Worm (Caenorhabditis elegans): ENCODE results near the gene C11E4.8.

The C11E4.8 gene

ce11 chrX:9620136-9620535, at the start of gene C11E4.8:
Gene C11E4.8 (plus strand): TSS chrX:9620436.
- no peak for TF ChIP-seq lsy-2 (tag; optimal IDR thresholded peaks at IDR 0.05)
- TF ChIP-seq irx-1 (tag; optimal IDR thresholded peaks at IDR 0.05) = no peak
- TF ChIP-seq lin-13 (GFP tag; optimal IDR thresholded peaks at IDR 0.05) = no peak
- TF ChIP-seq nhr-237 (tag; optimal IDR thresholded peaks at IDR 0.05) = no peak
- no peak for TF ChIP-seq dpl-1 (GFP tag; optimal IDR thresholded peaks at IDR 0.05)
- no peak for TF ChIP-seq ztf-11 (tag; optimal IDR thresholded peaks at IDR 0.05)
- TF ChIP-seq egl-13 (tag; optimal IDR thresholded peaks at IDR 0.05) = no peak
- no peak for TF ChIP-seq nhr-85 (tag)
- no peak for TF ChIP-seq efl-1 (optimal IDR thresholded peaks at IDR 0.05)
- TF ChIP-seq efl-1 (GFP tag; optimal IDR thresholded peaks at IDR 0.05 in 1 of 2) = no peak
- no peak for TF ChIP-seq nhr-47 (tag; optimal IDR thresholded peaks at IDR 0.05)
- no peak for TF ChIP-seq elt-3 (tag; optimal IDR thresholded peaks at IDR 0.05)
- no peak for TF ChIP-seq lin-39 (tag; optimal IDR thresholded peaks at IDR 0.05)
- TF ChIP-seq hpl-2 (GFP tag; optimal IDR thresholded peaks at IDR 0.05) = no peak
- TF ChIP-seq sptf-1 (tag; optimal IDR thresholded peaks at IDR 0.05) = no peak
- no peak for TF ChIP-seq zip-4 (GFP tag; optimal IDR thresholded peaks at IDR 0.05)
- TF ChIP-seq skn-1 (tag; optimal IDR thresholded peaks at IDR 0.05) = no peak
- no peak for TF ChIP-seq ceh-88 (GFP tag; IDR thresholded peaks at IDR 0.05)
- TF ChIP-seq efl-3 (GFP tag; optimal IDR thresholded peaks at IDR 0.05) = no peak
- TF ChIP-seq C04F5.9 (tag; optimal IDR thresholded peaks at IDR 0.05) = no peak
- no peak for TF ChIP-seq lin-35 (GFP tag; optimal IDR thresholded peaks at IDR 0.05)

ce11 chrX:9576928-9577327, 43.3 kb upstream of the C11E4.8 start, which contains the start of gene glb-17:
Gene glb-17 (minus strand): TSS chrX:9577028.
- peak; percentile 52 for TF ChIP-seq ceh-63 (GFP tag; optimal IDR thresholded peaks at IDR 0.05)
- no peak for TF ChIP-seq nhr-19 (GFP tag; conservative IDR thresholded peaks at IDR 0.05)

- TF ChIP-seq fos-1 (tag; optimal IDR thresholded peaks at IDR 0.05) = peak; percentile 4
- TF ChIP-seq lsy-2 (tag; optimal IDR thresholded peaks at IDR 0.05) = peak; percentile 0 to 72
- TF ChIP-seq efl-1 (optimal IDR thresholded peaks at IDR 0.05) = peak in 1 of 2 experiments; percentile 30
- no peak for TF ChIP-seq efl-1 (GFP tag; optimal IDR thresholded peaks at IDR 0.05 in 1 of 2)
- TF ChIP-seq ama-1 (optimal IDR thresholded peaks at IDR 0.05) = no peak
- peak in 2 of 6 experiments; percentile 16 to 40 for TF ChIP-seq elt-3 (tag; optimal IDR thresholded peaks at IDR 0.05)
- TF ChIP-seq lir-3 (tag; optimal IDR thresholded peaks at IDR 0.05; ENCODE audit: poor library complexity) = no peak
- 0 out of 2 replicates have a peak, but pooled peaks have one; percentile 15 for TF ChIP-seq grh-1 (GFP tag; IDR thresholded peaks at IDR 0.05)
- TF ChIP-seq nhr-71 (tag; optimal IDR thresholded peaks at IDR 0.05) = peak; percentile 42
- TF ChIP-seq nhr-20 (tag; optimal IDR thresholded peaks at IDR 0.05) = peak; percentile 57
- TF ChIP-seq lin-35 (GFP tag; optimal IDR thresholded peaks at IDR 0.05) = peak in 1 of 2 experiments; percentile 46
- TF ChIP-seq nhr-11 (tag; optimal IDR thresholded peaks at IDR 0.05) = no peak
- TF ChIP-seq tbx-2 (tag; optimal IDR thresholded peaks at IDR 0.05) = peak; percentile 24
- TF ChIP-seq mep-1 (tag; optimal IDR thresholded peaks at IDR 0.05) = peak; percentile 37
- peak; percentile 69 for TF ChIP-seq lin-14 (GFP tag; optimal IDR thresholded peaks at IDR 0.05)
- no peak for TF ChIP-seq hlh-4 (tag; optimal IDR thresholded peaks at IDR 0.05)
- TF ChIP-seq fkh-4 (tag; optimal IDR thresholded peaks at IDR 0.05; ENCODE audit: borderline replicate concordance) = no peak
- TF ChIP-seq ceh-90 (tag; optimal IDR thresholded peaks at IDR 0.05) = no peak
- no peak for TF ChIP-seq alr-1 (tag; optimal IDR thresholded peaks at IDR 0.05; ENCODE audit: borderline replicate concordance)
- TF ChIP-seq dpl-1 (GFP tag; optimal IDR thresholded peaks at IDR 0.05) = no peak
- no peak for TF ChIP-seq lin-39 (tag; optimal IDR thresholded peaks at IDR 0.05)
- TF ChIP-seq blmp-1 (tag; optimal IDR thresholded peaks at IDR 0.05) = peak; percentile 87
- TF ChIP-seq elt-2 (tag; optimal IDR thresholded peaks at IDR 0.05) = no peak
- TF ChIP-seq hpl-2 (GFP tag; optimal IDR thresholded peaks at IDR 0.05) = no peak
- TF ChIP-seq snu-23 (GFP tag; optimal IDR thresholded peaks at IDR 0.05) = peak; percentile 51
- no peak for TF ChIP-seq zip-4 (GFP tag; optimal IDR thresholded peaks at IDR 0.05)
- peak in 1 of 3 experiments; percentile 6 for TF ChIP-seq ceh-82 (tag; optimal IDR thresholded peaks at IDR 0.05)
- peak; percentile 79 for TF ChIP-seq nhr-85 (tag)
Measured at ce11 chrX:9584333-9584732, 35.9 kb upstream of the C11E4.8 start, which contains the start of gene gpx-5. Gene gpx-5 (plus strand): TSS chrX:9584668.
